Worm (Caenorhabditis elegans): Measurements from ENCODE around the gene ddl-3.
A peak's percentile ranks its signal among the peaks of the same experiment; 100 is the strongest.

DNA sequence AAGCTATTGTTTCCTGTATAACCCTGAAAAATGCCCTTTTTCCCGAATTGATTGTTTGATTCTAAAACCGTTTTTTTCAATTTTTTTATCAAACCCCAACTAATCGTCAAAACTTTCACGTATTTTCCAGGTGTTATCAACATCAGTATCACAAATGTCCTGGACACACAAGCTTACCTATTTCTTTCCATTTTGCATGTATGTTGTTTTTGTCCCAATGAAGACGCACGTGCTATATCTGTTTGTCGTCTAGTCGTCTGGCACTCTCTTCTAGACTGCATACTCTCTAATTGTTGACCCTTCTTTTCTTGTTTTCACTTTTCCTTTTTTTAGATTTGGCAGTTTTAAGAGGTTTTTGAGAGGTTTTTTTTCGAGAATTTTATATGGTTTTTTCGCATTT is 47.9 kb downstream of the ddl-3 start:
- TF ChIP-seq hlh-17 (GFP tag; optimal IDR thresholded peaks at IDR 0.05; ENCODE audit: borderline replicate concordance) (no peak), lin-39 (tag; optimal IDR thresholded peaks at IDR 0.05) (no peak), fkh-10 (GFP tag; optimal IDR thresholded peaks at IDR 0.05) (no peak), lin-15B (tag; optimal IDR thresholded peaks at IDR 0.05) (no peak), nhr-76 (tag; optimal IDR thresholded peaks at IDR 0.05) (no peak), lin-35 (GFP tag; optimal IDR thresholded peaks at IDR 0.05) (peak; percentile 14 to 68)

Measured in whole organism, L1 larva.